Worm (Caenorhabditis elegans) whole organism, L2 larva: Measurements from ENCODE around the gene fipr-13.

Experiments
- Y55F3AM.14 ChIP-seq: fragments of 200-800 bp; sonication (Bioruptor generic); optimal IDR thresholded peaks from 2 replicates; lab custom pipeline; 2018; ENCODE audit warnings: mild to moderate bottlenecking, missing genetic modification characterization, missing compliant biosample characterization
- ZK546.5 ChIP-seq: sonication (generic microtip); optimal IDR thresholded peaks from 2 replicates; lab custom pipeline; 2017; ENCODE audit warnings: missing biosample characterization, missing genetic modification characterization
- ama-1 ChIP-seq: fragments of 150-350 bp; optimal IDR thresholded peaks from 2 replicates; lab custom pipeline; 2018; ENCODE audit warnings: inconsistent platforms
- fos-1 ChIP-seq: fragments of 150-350 bp; optimal IDR thresholded peaks from 2 replicates; lab custom pipeline; 2014; ENCODE audit warnings: missing biosample characterization, missing genetic modification characterization
- lin-39 ChIP-seq: fragments of 150-350 bp; optimal IDR thresholded peaks from 2 replicates; lab custom pipeline; 2014; ENCODE audit warnings: missing biosample characterization, missing genetic modification reagents, missing genetic modification characterization
- lsy-2 ChIP-seq, 2 experiments: fragments of 150-350 bp in 1 of 2; sonication (generic microtip) in 1 of 2; optimal IDR thresholded peaks; 2 replicates each; lab custom pipeline; 2014 to 2017; ENCODE audit warnings: missing biosample characterization in 2 of 2, missing genetic modification characterization in 2 of 2
- nhr-77 ChIP-seq: fragments of 150-350 bp; optimal IDR thresholded peaks from 2 replicates; lab custom pipeline; 2014; ENCODE audit warnings: missing biosample characterization, missing genetic modification characterization
- sma-3 ChIP-seq: sonication (generic microtip); optimal IDR thresholded peaks from 2 replicates; lab custom pipeline; 2016; ENCODE audit warnings: missing genetic modification reagents, missing genetic modification characterization, missing compliant biosample characterization
- sma-9 ChIP-seq, 2 experiments: fragments of 150-350 bp in 1 of 2; sonication (generic microtip) in 1 of 2; optimal IDR thresholded peaks; 2 replicates each; lab custom pipeline; 2014 to 2016; ENCODE audit warnings: missing genetic modification characterization in 2 of 2, mild to moderate bottlenecking in 1 of 2, missing biosample characterization in 1 of 2, missing compliant biosample characterization in 1 of 2, missing genetic modification reagents in 1 of 2, moderate library complexity in 1 of 2
- snpc-4 ChIP-seq: fragments of 150-350 bp; optimal IDR thresholded peaks from 2 replicates; lab custom pipeline; 2014; ENCODE audit warnings: missing biosample characterization, missing genetic modification characterization
- ztf-11 ChIP-seq: sonication (generic microtip); optimal IDR thresholded peaks from 2 replicates; lab custom pipeline; 2017; ENCODE audit warnings: missing biosample characterization, missing genetic modification characterization

ce11 chrV:10075441-10075840, 11.1 kb downstream of the fipr-13 start, which contains the start of gene F57A8.7:
- TF ChIP-seq fos-1: no peak
- no peak for TF ChIP-seq ZK546.5 (tag; lab: Kevin White, UChicago)
- TF ChIP-seq lin-39: no peak
- TF ChIP-seq Y55F3AM.14 (GFP tag; lab: Kevin White, UChicago): no peak
- TF ChIP-seq sma-9 (GFP tag; optimal IDR thresholded peaks at IDR 0.05; lab: Kevin White, UChicago): no peak
- TF ChIP-seq sma-9 (tag; optimal IDR thresholded peaks at IDR 0.05; lab: Kevin White, UChicago): no peak
- no peak for TF ChIP-seq ama-1 (lab: Kevin White, UChicago)
- TF ChIP-seq sma-3: no peak
- no peak for TF ChIP-seq nhr-77 (tag; lab: Kevin White, UChicago)
- TF ChIP-seq lsy-2 (tag; optimal IDR thresholded peaks at IDR 0.05; lab: Kevin White, UChicago): no peak
- no peak for TF ChIP-seq ztf-11 (tag; lab: Kevin White, UChicago)
- no peak for TF ChIP-seq snpc-4 (tag; lab: Kevin White, UChicago)
